Fruit fly (Drosophila melanogaster): ENCODE measurements around the gene CG9853.

CG9853 gene

dm6 chr3R:4378363-4379354 lies 23.2 kb downstream of the CG9853 start, which contains the start of gene Sfxn1-3 (continued):
- TF ChIP-seq Camta (GFP tag; optimal IDR thresholded peaks at IDR 0.05) (no peak), dmrt11E (tag; optimal IDR thresholded peaks at IDR 0.05) (no peak), CG4854 (GFP tag; optimal IDR thresholded peaks at IDR 0.05) (no peak), CG7963 (GFP tag; IDR thresholded peaks at IDR 0.05; ENCODE audit: partially characterized antibody) (no peak), CG32532 (GFP tag; IDR thresholded peaks at IDR 0.05) (peak; percentile 65), Nf-YB (GFP tag; optimal IDR thresholded peaks at IDR 0.05) (peak; percentile 22), Opbp (GFP tag; IDR thresholded peaks at IDR 0.05; ENCODE audit: partially characterized antibody) (0 out of 3 replicates have a peak, but pooled peaks have one; percentile 59), CG9932 (GFP tag; IDR thresholded peaks at IDR 0.05) (peak; percentile 74), BtbVII (GFP tag; optimal IDR thresholded peaks at IDR 0.05) (peak; percentile 83), CG3407 (GFP tag; optimal IDR thresholded peaks at IDR 0.05) (no peak), h (optimal IDR thresholded peaks at IDR 0.05) (no peak), CG7987 (GFP tag; optimal IDR thresholded peaks at IDR 0.05) (peak; percentile 73), CG3065 (GFP tag; optimal IDR thresholded peaks at IDR 0.05) (no peak), Dbx (GFP tag; IDR thresholded peaks at IDR 0.05) (peak; percentile 57; the same call in 1 of the 3 replicates), da (GFP tag; optimal IDR thresholded peaks at IDR 0.05) (no peak), dpn (GFP tag; optimal IDR thresholded peaks at IDR 0.05) (peak; percentile 11 to 45), CG9215 (GFP tag; IDR thresholded peaks at IDR 0.05) (no peak), CG11085 (GFP tag; IDR thresholded peaks at IDR 0.05) (no peak; the same call in 1 of the 2 replicates), CG1529 (GFP tag; optimal IDR thresholded peaks at IDR 0.05) (peak; percentile 31), CG2678 (tag; optimal IDR thresholded peaks at IDR 0.05) (peak; percentile 55), Neu2 (GFP tag; optimal IDR thresholded peaks at IDR 0.05; ENCODE audit: borderline replicate concordance) (no peak), CG4404 (GFP tag; IDR thresholded peaks at IDR 0.05) (no peak), slou (GFP tag; optimal IDR thresholded peaks at IDR 0.05) (no peak), grau (tag; optimal IDR thresholded peaks at IDR 0.05) (peak; percentile 23), nmo (GFP tag; optimal IDR thresholded peaks at IDR 0.05) (peak; percentile 18), sc (optimal IDR thresholded peaks at IDR 0.05) (no peak), sc (GFP tag; optimal IDR thresholded peaks at IDR 0.05) (no peak), CG3163 (GFP tag; optimal IDR thresholded peaks at IDR 0.05) (peak; percentile 47), schlank (tag; optimal IDR thresholded peaks at IDR 0.05) (no peak), ci (GFP tag; IDR thresholded peaks at IDR 0.05) (peak; percentile 73), Med (GFP tag) (peak; percentile 94), row (GFP tag; IDR thresholded peaks at IDR 0.05) (peak; percentile 95), Ssrp (tag; optimal IDR thresholded peaks at IDR 0.05) (peak; percentile 9), ash1 (GFP tag; optimal IDR thresholded peaks at IDR 0.05) (peak; percentile 65), Lim3 (GFP tag; IDR thresholded peaks at IDR 0.05) (no peak), CG8478 (optimal IDR thresholded peaks at IDR 0.05) (no peak), sr (GFP tag; IDR thresholded peaks at IDR 0.05) (no peak; the same call in 1 of the 3 replicates), Lpt (GFP tag; optimal IDR thresholded peaks at IDR 0.05) (no peak), ase (GFP tag; IDR thresholded peaks at IDR 0.05) (0 out of 3 replicates have a peak, but pooled peaks have one; percentile 40), emc (GFP tag; optimal IDR thresholded peaks at IDR 0.05) (no peak), danr (GFP tag; IDR thresholded peaks at IDR 0.05) (no peak), Trl (optimal IDR thresholded peaks at IDR 0.05) (peak; percentile 62 to 79), Trl (GFP tag; optimal IDR thresholded peaks at IDR 0.05) (peak; percentile 80), Aef1 (GFP tag; IDR thresholded peaks at IDR 0.05) (no peak), gce (GFP tag; IDR thresholded peaks at IDR 0.05) (peak; percentile 31; the same call in 1 of the 3 replicates), TFAM (GFP tag; optimal IDR thresholded peaks at IDR 0.05) (no peak), Sry-δ (GFP tag; optimal IDR thresholded peaks at IDR 0.05) (peak; percentile 78), CG4360 (GFP tag; IDR thresholded peaks at IDR 0.05) (no peak), CG17385 (GFP tag; optimal IDR thresholded peaks at IDR 0.05) (peak; percentile 60), tup (GFP tag; optimal IDR thresholded peaks at IDR 0.05) (no peak), twi (tag; optimal IDR thresholded peaks at IDR 0.05) (no peak)

Measured in whole organism, embryonic.